Worm (Caenorhabditis elegans) whole organism, L1 larva: ENCODE measurements around the gene H39E20.1.

Experiments
- aly-2 ChIP-seq: fragments of 150-350 bp; optimal IDR thresholded peaks from 2 replicates; lab custom pipeline; 2014; ENCODE audit warnings: missing biosample characterization, missing genetic modification characterization
- egl-27 ChIP-seq, 2 experiments: fragments of 150-350 bp in 1 of 2; sonication (generic microtip); optimal IDR thresholded peaks; 3 replicates each; lab custom pipeline; 2017 to 2018; ENCODE audit warnings: missing biosample characterization in 2 of 2, missing genetic modification characterization in 2 of 2, missing genetic modification reagents in 2 of 2
- elt-2 ChIP-seq: sonication (generic microtip); optimal IDR thresholded peaks from 2 replicates; lab custom pipeline; 2016; ENCODE audit warnings: missing genetic modification characterization, mild to moderate bottlenecking, inconsistent platforms, missing compliant biosample characterization, missing genetic modification reagents
- rnt-1 ChIP-seq: sonication (generic microtip); optimal IDR thresholded peaks from 2 replicates; lab custom pipeline; 2016; ENCODE audit warnings: mild to moderate bottlenecking, missing genetic modification characterization, moderate library complexity, missing compliant biosample characterization

ce11 chrX:1410552-1410951 is 13.1 kb upstream of the H39E20.1 start, which contains the start of gene abu-2:
- TF ChIP-seq elt-2 = no peak
- no peak for TF ChIP-seq aly-2 (tag; lab: Kevin White, UChicago)
- no peak for TF ChIP-seq egl-27 (tag; optimal IDR thresholded peaks at IDR 0.05; lab: Kevin White, UChicago)
- TF ChIP-seq rnt-1 (tag; lab: Kevin White, UChicago) = no peak
